Worm (Caenorhabditis elegans) whole organism, L1 larva: ENCODE data around the gene erfa-1.

ENCODE experiments used
- C34B4.2 ChIP-seq: sonication (generic microtip); optimal IDR thresholded peaks from 2 replicates; lab custom pipeline; 2017; ENCODE audit warnings: mild to moderate bottlenecking, missing genetic modification characterization, missing compliant biosample characterization
- aha-1 ChIP-seq: fragments of 150-350 bp; optimal IDR thresholded peaks from 2 replicates; lab custom pipeline; 2014; ENCODE audit warnings: missing biosample characterization, missing genetic modification characterization
- alr-1 ChIP-seq: fragments of 200-800 bp; sonication (Bioruptor generic); optimal IDR thresholded peaks from 2 replicates; lab custom pipeline; 2018; ENCODE audit warnings: borderline replicate concordance, mild to moderate bottlenecking, missing genetic modification characterization, missing compliant biosample characterization
- aly-2 ChIP-seq: fragments of 150-350 bp; optimal IDR thresholded peaks from 2 replicates; lab custom pipeline; 2014; ENCODE audit warnings: missing biosample characterization, missing genetic modification characterization
- ceh-8 ChIP-seq: fragments of 200-800 bp; sonication (Bioruptor generic); optimal IDR thresholded peaks from 2 replicates; lab custom pipeline; 2018; ENCODE audit warnings: mild to moderate bottlenecking, missing genetic modification characterization, moderate library complexity, missing compliant biosample characterization
- dpl-1 ChIP-seq, 3 experiments: fragments of 150-350 bp in 2 of 3; sonication (generic microtip) in 1 of 3; optimal IDR thresholded peaks; 2 replicates each; lab custom pipeline; 2014 to 2017; ENCODE audit warnings: missing biosample characterization in 3 of 3, missing genetic modification characterization in 3 of 3, missing genetic modification reagents in 3 of 3
- efl-1 ChIP-seq, 4 experiments: fragments of 150-350 bp; optimal IDR thresholded peaks in 3 of 4; peaks in 1 of 4; 1 replicate in 1 of 4; 2 replicates in 3 of 4; lab custom pipeline; 2014; ENCODE audit warnings: missing biosample characterization in 2 of 4, missing genetic modification characterization in 2 of 4, missing genetic modification reagents in 2 of 4
- efl-3 ChIP-seq: fragments of 200-800 bp; sonication (Bioruptor generic); optimal IDR thresholded peaks from 2 replicates; lab custom pipeline; 2018; ENCODE audit warnings: mild to moderate bottlenecking, missing genetic modification characterization, missing compliant biosample characterization
- elt-2 ChIP-seq: sonication (generic microtip); optimal IDR thresholded peaks from 2 replicates; lab custom pipeline; 2016; ENCODE audit warnings: missing genetic modification characterization, mild to moderate bottlenecking, inconsistent platforms, missing compliant biosample characterization, missing genetic modification reagents
- ets-5 ChIP-seq: fragments of 200-800 bp; sonication (Bioruptor generic); IDR thresholded peaks from 2 replicates; pipeline ENCODE4 v1.3.6; 2022; ENCODE audit warnings: missing genetic modification characterization, missing compliant biosample characterization
- fkh-10 ChIP-seq: sonication (generic microtip); optimal IDR thresholded peaks from 2 replicates; lab custom pipeline; 2017; ENCODE audit warnings: missing biosample characterization, missing genetic modification reagents, missing genetic modification characterization
- fkh-8 ChIP-seq: sonication (generic microtip); optimal IDR thresholded peaks from 2 replicates; lab custom pipeline; 2016; ENCODE audit warnings: mild to moderate bottlenecking, missing genetic modification characterization, missing compliant biosample characterization
- fos-1 ChIP-seq: fragments of 150-350 bp; optimal IDR thresholded peaks from 2 replicates; lab custom pipeline; 2014; ENCODE audit warnings: missing biosample characterization, missing genetic modification characterization
- grh-1 ChIP-seq: fragments of 200-800 bp; sonication (Bioruptor generic); IDR thresholded peaks from 2 replicates; pipeline ENCODE4 v1.3.6; 2022; ENCODE audit warnings: missing genetic modification reagents, missing genetic modification characterization, missing compliant biosample characterization
- hlh-4 ChIP-seq: sonication (generic microtip); optimal IDR thresholded peaks from 2 replicates; lab custom pipeline; 2016; ENCODE audit warnings: mild to moderate bottlenecking, missing genetic modification characterization, missing compliant biosample characterization
- jun-1 ChIP-seq: fragments of 150-350 bp; optimal IDR thresholded peaks from 2 replicates; lab custom pipeline; 2014; ENCODE audit warnings: missing biosample characterization, missing genetic modification reagents, missing genetic modification characterization
- lin-14 ChIP-seq: fragments of 200-800 bp; sonication (Bioruptor generic); optimal IDR thresholded peaks from 2 replicates; lab custom pipeline; 2018; ENCODE audit warnings: mild to moderate bottlenecking, missing genetic modification characterization, moderate library complexity, missing compliant biosample characterization
- lin-15B ChIP-seq: fragments of 150-350 bp; sonication (generic microtip); optimal IDR thresholded peaks from 3 replicates; lab custom pipeline; 2014; ENCODE audit warnings: missing biosample characterization, missing genetic modification characterization
- lin-35 ChIP-seq, 2 experiments: fragments of 150-350 bp; optimal IDR thresholded peaks; 2 replicates each; lab custom pipeline; 2014; ENCODE audit warnings: missing biosample characterization in 2 of 2, missing genetic modification characterization in 2 of 2, missing genetic modification reagents in 2 of 2
- lin-39 ChIP-seq: fragments of 150-350 bp; optimal IDR thresholded peaks from 2 replicates; lab custom pipeline; 2014; ENCODE audit warnings: missing biosample characterization, missing genetic modification reagents, missing genetic modification characterization
- lir-3 ChIP-seq: sonication (generic microtip); optimal IDR thresholded peaks from 2 replicates; lab custom pipeline; 2016; ENCODE audit warnings: mild to moderate bottlenecking, missing genetic modification characterization, moderate library complexity, missing compliant biosample characterization; ENCODE audit not compliant: poor library complexity
- mdl-1 ChIP-seq, 2 experiments: fragments of 150-350 bp; optimal IDR thresholded peaks; 2 replicates each; lab custom pipeline; 2014 to 2017; ENCODE audit warnings: missing biosample characterization in 2 of 2, missing genetic modification characterization in 2 of 2, inconsistent platforms in 1 of 2
- nhr-12 ChIP-seq: sonication (generic microtip); optimal IDR thresholded peaks from 2 replicates; lab custom pipeline; 2017; ENCODE audit warnings: missing biosample characterization, missing genetic modification characterization
- nhr-19 ChIP-seq: fragments of 200-800 bp; sonication (Bioruptor generic); conservative IDR thresholded peaks from 2 replicates; pipeline ENCODE4 v1.3.6; 2022; ENCODE audit warnings: missing genetic modification characterization, missing compliant biosample characterization
- nhr-28 ChIP-seq: fragments of 150-350 bp; optimal IDR thresholded peaks from 2 replicates; lab custom pipeline; 2014; ENCODE audit warnings: missing biosample characterization, missing genetic modification characterization
- nhr-71 ChIP-seq: sonication (generic microtip); optimal IDR thresholded peaks from 2 replicates; lab custom pipeline; 2016; ENCODE audit warnings: mild to moderate bottlenecking, missing genetic modification characterization, moderate library complexity, missing compliant biosample characterization
- nhr-76 ChIP-seq: sonication (generic microtip); optimal IDR thresholded peaks from 2 replicates; lab custom pipeline; 2017; ENCODE audit warnings: missing biosample characterization, missing genetic modification characterization
- nhr-84 ChIP-seq: sonication (generic microtip); optimal IDR thresholded peaks from 2 replicates; lab custom pipeline; 2017; ENCODE audit warnings: missing biosample characterization, missing genetic modification characterization
- rnt-1 ChIP-seq: sonication (generic microtip); optimal IDR thresholded peaks from 2 replicates; lab custom pipeline; 2016; ENCODE audit warnings: mild to moderate bottlenecking, missing genetic modification characterization, moderate library complexity, missing compliant biosample characterization
- snpc-4 ChIP-seq: fragments of 150-350 bp; optimal IDR thresholded peaks from 2 replicates; lab custom pipeline; 2014; ENCODE audit warnings: missing biosample characterization, missing genetic modification characterization
- snu-23 ChIP-seq: sonication (generic microtip); optimal IDR thresholded peaks from 2 replicates; lab custom pipeline; 2016; ENCODE audit warnings: missing genetic modification characterization, missing compliant biosample characterization
- sup-37 ChIP-seq: fragments of 200-800 bp; sonication (Bioruptor generic); optimal IDR thresholded peaks from 2 replicates; lab custom pipeline; 2018; ENCODE audit warnings: mild to moderate bottlenecking, missing genetic modification characterization, missing compliant biosample characterization
- unc-30 ChIP-seq: sonication (generic microtip); optimal IDR thresholded peaks from 2 replicates; lab custom pipeline; 2017; ENCODE audit warnings: missing biosample characterization, missing genetic modification characterization
- unc-62 ChIP-seq: fragments of 150-350 bp; optimal IDR thresholded peaks from 2 replicates; lab custom pipeline; 2014; ENCODE audit warnings: missing biosample characterization, missing genetic modification reagents, missing genetic modification characterization
- unc-86 ChIP-seq: sonication (generic microtip); optimal IDR thresholded peaks from 2 replicates; lab custom pipeline; 2016; ENCODE audit warnings: missing genetic modification characterization, missing compliant biosample characterization
- zag-1 ChIP-seq: fragments of 150-350 bp; optimal IDR thresholded peaks from 2 replicates; lab custom pipeline; 2014; ENCODE audit warnings: missing biosample characterization, missing genetic modification characterization

Gene erfa-1

DNA sequence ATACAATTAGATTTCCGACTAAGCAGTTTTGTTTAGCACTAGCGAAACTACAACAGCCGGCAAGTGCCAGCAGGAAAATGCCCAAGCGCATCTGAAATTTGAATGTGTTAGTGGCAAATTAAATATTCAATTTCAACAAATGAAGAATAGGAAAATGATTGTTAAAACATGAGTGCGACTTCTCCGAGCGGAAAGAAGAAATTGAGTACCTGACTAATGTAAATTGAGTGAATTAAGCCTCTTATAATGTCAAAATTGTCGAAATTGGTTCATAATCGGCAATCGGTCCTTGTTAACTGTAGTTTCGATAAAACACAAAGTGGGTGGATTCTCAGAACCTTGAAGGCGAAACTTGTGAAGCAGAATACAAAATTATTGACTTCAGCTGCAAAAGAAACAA is 34.1 kb upstream of the erfa-1 start, which contains the start of gene gfi-1:
Gene gfi-1 (minus strand): TSS at position 101 of the 400 bp plus-strand sequence.
- no peak for TF ChIP-seq zag-1 (tag; lab: Kevin White, UChicago)
- TF ChIP-seq lir-3 (tag; lab: Kevin White, UChicago), result no peak
- no peak for TF ChIP-seq C34B4.2 (tag; lab: Kevin White, UChicago)
- TF ChIP-seq ets-5 (GFP tag; lab: Robert Waterston, UW), result no peak
- TF ChIP-seq efl-1 (optimal IDR thresholded peaks at IDR 0.05; lab: Kevin White, UChicago), result no peak
- TF ChIP-seq efl-1 (GFP tag; optimal IDR thresholded peaks at IDR 0.05 in 1 of 2; lab: Kevin White, UChicago), result no peak
- TF ChIP-seq nhr-71 (tag; lab: Kevin White, UChicago), result no peak
- no peak for TF ChIP-seq efl-3 (GFP tag; lab: Kevin White, UChicago)
- TF ChIP-seq lin-39 (tag; lab: Kevin White, UChicago), result no peak
- TF ChIP-seq lin-15B (tag; lab: Kevin White, UChicago), result no peak
- TF ChIP-seq alr-1, result no peak
- no peak for TF ChIP-seq hlh-4 (tag; lab: Kevin White, UChicago)
- TF ChIP-seq ceh-8 (GFP tag; lab: Kevin White, UChicago), result no peak
- TF ChIP-seq grh-1 (GFP tag; lab: Robert Waterston, UW), result no peak
- no peak for TF ChIP-seq unc-62 (GFP tag; lab: Kevin White, UChicago)
- TF ChIP-seq nhr-84 (tag; lab: Kevin White, UChicago), result no peak
- no peak for TF ChIP-seq unc-30 (tag; lab: Kevin White, UChicago)
- no peak for TF ChIP-seq aha-1

- no peak for TF ChIP-seq jun-1 (tag; lab: Kevin White, UChicago)
- no peak for TF ChIP-seq efl-1 (optimal IDR thresholded peaks at IDR 0.05; lab: Kevin White, UChicago)
- peak in 1 of 2 experiments; percentile 54 for TF ChIP-seq efl-1 (GFP tag; optimal IDR thresholded peaks at IDR 0.05 in 1 of 2; lab: Kevin White, UChicago)
- no peak for TF ChIP-seq unc-30 (tag; lab: Kevin White, UChicago)
- no peak for TF ChIP-seq nhr-84 (tag; lab: Kevin White, UChicago)
- TF ChIP-seq dpl-1 (GFP tag; optimal IDR thresholded peaks at IDR 0.05; lab: Kevin White, UChicago), result no peak
- peak; percentile 22 for TF ChIP-seq elt-2
- no peak for TF ChIP-seq fkh-8 (tag; lab: Kevin White, UChicago)
- TF ChIP-seq zag-1 (tag; lab: Kevin White, UChicago), result no peak
- no peak for TF ChIP-seq unc-86
- TF ChIP-seq, all 84 proteins: peak for 2
Observed at ce11 chrV:6400528-6400927, 33.4 kb upstream of the erfa-1 start.

ce11 chrV:6400950-6401551 is 32.9 kb upstream of the erfa-1 start:
- TF ChIP-seq aly-2 (tag; lab: Kevin White, UChicago) (peak; percentile 52), sup-37 (GFP tag; lab: Kevin White, UChicago) (no peak)

DNA sequence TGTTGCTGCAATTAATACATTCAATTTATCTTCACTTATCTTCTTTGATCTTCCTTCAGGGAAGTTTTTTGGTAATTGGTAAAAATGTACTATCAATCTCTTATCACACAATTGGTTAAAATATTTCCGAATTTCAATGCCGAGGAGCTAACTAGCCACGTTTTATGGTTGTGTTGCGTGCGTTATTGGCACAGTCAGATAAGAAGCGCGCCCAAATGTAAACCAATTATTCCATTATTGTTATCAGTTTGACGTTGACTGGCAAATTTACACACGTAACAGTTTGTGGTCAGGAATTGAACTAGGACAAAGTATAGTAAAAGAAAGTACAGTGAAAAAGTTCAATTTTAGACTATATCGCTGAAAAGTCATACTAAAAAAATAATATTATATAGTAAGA is 26.3 kb upstream of the erfa-1 start:
- TF ChIP-seq nhr-12 (tag; lab: Kevin White, UChicago) (no peak), elt-2 (peak; percentile 77), nhr-71 (tag; lab: Kevin White, UChicago) (no peak), fkh-10 (no peak), snu-23 (no peak), ceh-8 (GFP tag; lab: Kevin White, UChicago) (no peak), nhr-76 (tag; lab: Kevin White, UChicago) (no peak), snpc-4 (tag; lab: Kevin White, UChicago) (no peak), nhr-28 (tag; lab: Kevin White, UChicago) (no peak), unc-86 (no peak), mdl-1 (tag; optimal IDR thresholded peaks at IDR 0.05; lab: Kevin White, UChicago) (no peak), efl-3 (GFP tag; lab: Kevin White, UChicago) (no peak), lin-14 (GFP tag; lab: Kevin White, UChicago) (peak; percentile 17), fos-1 (no peak), aha-1 (no peak), rnt-1 (tag; lab: Kevin White, UChicago) (no peak), efl-1 (optimal IDR thresholded peaks at IDR 0.05; lab: Kevin White, UChicago) (no peak), efl-1 (GFP tag; optimal IDR thresholded peaks at IDR 0.05 in 1 of 2; lab: Kevin White, UChicago) (no peak), lin-35 (GFP tag; optimal IDR thresholded peaks at IDR 0.05; lab: Kevin White, UChicago) (peak in 1 of 2 experiments; percentile 32), nhr-19 (no peak)
